Worm (Caenorhabditis elegans): ENCODE results near the gene abts-4.

DNA sequence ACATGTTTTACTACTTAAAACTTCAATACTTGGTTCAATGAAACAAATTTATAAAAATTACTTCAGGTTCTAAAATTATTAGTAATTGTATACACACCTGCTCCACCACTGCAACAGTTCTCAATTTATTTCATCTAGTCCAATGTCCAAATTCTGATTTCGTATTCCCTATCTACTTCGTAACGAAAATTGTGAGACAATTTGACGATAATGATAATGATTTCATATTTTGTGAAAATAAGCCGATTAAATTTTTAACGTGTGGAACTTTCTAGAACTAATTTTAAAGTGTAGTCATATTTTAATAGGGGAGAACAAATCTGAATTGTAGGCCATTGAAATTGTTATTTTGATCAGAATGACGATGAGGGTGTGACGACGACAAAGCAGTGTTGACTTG, 28.9 kb upstream of the abts-4 start:
- TF ChIP-seq ceh-28 (tag; optimal IDR thresholded peaks at IDR 0.05) (no peak), snpc-4 (tag; optimal IDR thresholded peaks at IDR 0.05) (no peak), cey-2 (tag; optimal IDR thresholded peaks at IDR 0.05; ENCODE audit: borderline replicate concordance, insufficient read depth) (no peak), dve-1 (tag; optimal IDR thresholded peaks at IDR 0.05; ENCODE audit: insufficient read depth) (peak; percentile 29)
